Worm (Caenorhabditis elegans) whole organism, L4 larva: ENCODE results near the gene F36F12.3.

Experiments used
- fos-1 ChIP-seq: fragments of 150-350 bp; optimal IDR thresholded peaks from 2 replicates; lab custom pipeline; 2014; ENCODE audit warnings: missing biosample characterization, missing genetic modification characterization
- lin-15B ChIP-seq: fragments of 150-350 bp; sonication (generic microtip); optimal IDR thresholded peaks from 3 replicates; lab custom pipeline; 2014; ENCODE audit warnings: missing biosample characterization, missing genetic modification characterization
- madf-9 ChIP-seq: fragments of 200-800 bp; sonication (Bioruptor generic); conservative IDR thresholded peaks from 2 replicates; pipeline ENCODE4 v1.3.6; 2022; ENCODE audit warnings: missing genetic modification reagents, missing genetic modification characterization, missing compliant biosample characterization
- nhr-11 ChIP-seq: fragments of 150-350 bp; optimal IDR thresholded peaks from 2 replicates; lab custom pipeline; 2014; ENCODE audit warnings: missing biosample characterization, missing genetic modification characterization

ce11 chrV:2095204-2095603 is 9.6 kb downstream of the F36F12.3 start, which contains the start of gene F36F12.2:
- TF ChIP-seq fos-1 (tag; lab: Kevin White, UChicago) (no peak), lin-15B (tag; lab: Kevin White, UChicago) (no peak), nhr-11 (tag; lab: Kevin White, UChicago) (no peak), madf-9 (GFP tag; lab: Robert Waterston, UW) (no peak)
